Worm (Caenorhabditis elegans): Measurements from ENCODE around the gene C05B5.17.

- TF ChIP-seq nhr-76 (tag; optimal IDR thresholded peaks at IDR 0.05) (no peak), unc-120 (tag; optimal IDR thresholded peaks at IDR 0.05; ENCODE audit: poor library complexity, severe bottlenecking) (no peak), ztf-11 (tag; optimal IDR thresholded peaks at IDR 0.05) (no peak), mls-2 (tag; optimal IDR thresholded peaks at IDR 0.05) (no peak), unc-62 (GFP tag; optimal IDR thresholded peaks at IDR 0.05) (no peak), M03D4.4 (tag; optimal IDR thresholded peaks at IDR 0.05) (no peak), unc-39 (tag; optimal IDR thresholded peaks at IDR 0.05) (no peak), lsy-2 (tag; optimal IDR thresholded peaks at IDR 0.05) (no peak)
Observed at ce11 chrIII:9972192-9972811, 26.8 kb downstream of the C05B5.17 start.

Data from whole organism, mixed stage, embryonic.